Fruit fly (Drosophila melanogaster) whole organism, embryonic: ENCODE results near the gene CG13385.

Experiments used
- BEAF-32 ChIP-seq: fragments of 200-800 bp; sonication (Bioruptor generic); optimal IDR thresholded peaks from 3 replicates; lab custom pipeline; 2017; ENCODE audit warnings: missing biosample characterization, missing genetic modification characterization, mild to moderate bottlenecking, moderate library complexity, missing genetic modification reagents
- BtbVII ChIP-seq: fragments of 200-800 bp; sonication (Bioruptor generic); optimal IDR thresholded peaks from 3 replicates; lab custom pipeline; 2017; ENCODE audit warnings: missing biosample characterization, mild to moderate bottlenecking, missing genetic modification characterization
- Bteb2 ChIP-seq: fragments of 200-800 bp; sonication (Bioruptor generic); optimal IDR thresholded peaks from 2 replicates; lab custom pipeline; 2016; ENCODE audit warnings: missing biosample characterization, missing genetic modification characterization
- CG10274 ChIP-seq: fragments of 200-800 bp; sonication (Bioruptor generic); optimal IDR thresholded peaks from 3 replicates; lab custom pipeline; 2017; ENCODE audit warnings: missing biosample characterization, mild to moderate bottlenecking, missing genetic modification characterization
- CG11093 ChIP-seq: fragments of 200-800 bp; sonication (Bioruptor generic); IDR thresholded peaks from 3 replicates; pipeline ENCODE4 v1.3.6; 2022; ENCODE audit warnings: missing biosample characterization, missing genetic modification characterization
- CG12659 ChIP-seq: fragments of 200-800 bp; sonication (Bioruptor generic); optimal IDR thresholded peaks from 3 replicates; lab custom pipeline; 2017; ENCODE audit warnings: mild to moderate bottlenecking, missing biosample characterization, missing genetic modification reagents, missing genetic modification characterization
- CG14860 ChIP-seq: fragments of 200-800 bp; sonication (Bioruptor generic); IDR thresholded peaks from 3 replicates; pipeline ENCODE4 v1.3.6; 2022; ENCODE audit warnings: missing biosample characterization, missing genetic modification characterization; ENCODE audit not compliant: partially characterized antibody
- CG14965 ChIP-seq: fragments of 200-800 bp; sonication (Bioruptor generic); optimal IDR thresholded peaks from 2 replicates; lab custom pipeline; 2016; ENCODE audit warnings: missing biosample characterization, missing genetic modification characterization, borderline replicate concordance
- CG1602 ChIP-seq: fragments of 200-800 bp; sonication (Bioruptor generic); optimal IDR thresholded peaks from 3 replicates; lab custom pipeline; 2016; ENCODE audit warnings: missing biosample characterization, missing genetic modification characterization
- CG17802 ChIP-seq: fragments of 200-800 bp; sonication (Bioruptor generic); optimal IDR thresholded peaks from 2 replicates; lab custom pipeline; 2018; ENCODE audit warnings: missing biosample characterization, mild to moderate bottlenecking, missing genetic modification characterization, moderate library complexity
- CG1792 ChIP-seq: fragments of 200-800 bp; sonication (Bioruptor generic); optimal IDR thresholded peaks from 2 replicates; lab custom pipeline; 2016; ENCODE audit warnings: missing biosample characterization, missing genetic modification characterization
- CG2129 ChIP-seq: fragments of 200-800 bp; sonication (Bioruptor generic); IDR thresholded peaks from 2 replicates; pipeline ENCODE4 v1.3.6; 2022; ENCODE audit warnings: missing biosample characterization, missing genetic modification characterization; ENCODE audit not compliant: partially characterized antibody
- CG3163 ChIP-seq: fragments of 200-800 bp; sonication (Bioruptor generic); optimal IDR thresholded peaks from 3 replicates; lab custom pipeline; 2016; ENCODE audit warnings: missing biosample characterization, missing genetic modification characterization
- CG32767 ChIP-seq: fragments of 200-800 bp; sonication (Bioruptor generic); IDR thresholded peaks from 2 replicates; pipeline ENCODE4 v1.3.6; 2022; ENCODE audit warnings: missing biosample characterization, missing genetic modification characterization
- CG32772 ChIP-seq: fragments of 200-800 bp; sonication (Bioruptor generic); IDR thresholded peaks from 2 replicates; pipeline ENCODE4 v1.3.6; 2022; ENCODE audit warnings: missing biosample characterization, missing genetic modification characterization
- CG34422 ChIP-seq: fragments of 200-800 bp; sonication (Bioruptor generic); IDR thresholded peaks from 3 replicates; pipeline ENCODE4 v1.3.6; 2022; ENCODE audit warnings: missing biosample characterization, missing genetic modification characterization
- CG3838 ChIP-seq: fragments of 200-800 bp; sonication (Bioruptor generic); optimal IDR thresholded peaks from 3 replicates; lab custom pipeline; 2016; ENCODE audit warnings: missing biosample characterization, missing genetic modification characterization
- CG3995 ChIP-seq: fragments of 200-800 bp; sonication (Bioruptor generic); optimal IDR thresholded peaks from 3 replicates; lab custom pipeline; 2016; ENCODE audit warnings: missing biosample characterization, missing genetic modification characterization
- CG5953 ChIP-seq: fragments of 200-800 bp; sonication (Bioruptor generic); IDR thresholded peaks from 2 replicates; pipeline ENCODE4 v1.3.6; 2022; ENCODE audit warnings: missing biosample characterization, missing genetic modification characterization
- CG6272 ChIP-seq: fragments of 200-800 bp; sonication (Bioruptor generic); IDR thresholded peaks from 2 replicates; pipeline ENCODE4 v1.3.6; 2022; ENCODE audit warnings: missing biosample characterization, missing genetic modification characterization
- CG8478 ChIP-seq: fragments of >200 bp; optimal IDR thresholded peaks from 2 replicates; lab custom pipeline; 2018
- CG9609 ChIP-seq: fragments of 200-800 bp; sonication (Bioruptor generic); optimal IDR thresholded peaks from 3 replicates; lab custom pipeline; 2016; ENCODE audit warnings: missing biosample characterization, missing genetic modification characterization
- CrebB ChIP-seq: fragments of 200-800 bp; sonication (Bioruptor generic); optimal IDR thresholded peaks from 3 replicates; lab custom pipeline; 2018; ENCODE audit warnings: missing biosample characterization, mild to moderate bottlenecking, missing genetic modification characterization
- E2f1 ChIP-seq: fragments of 200-800 bp; sonication (Bioruptor generic); IDR thresholded peaks from 2 replicates; pipeline ENCODE4 v1.3.6; 2022; ENCODE audit warnings: missing biosample characterization, missing genetic modification characterization
- Fer3 ChIP-seq: fragments of 200-800 bp; sonication (Bioruptor generic); optimal IDR thresholded peaks from 2 replicates; lab custom pipeline; 2018; ENCODE audit warnings: missing biosample characterization, mild to moderate bottlenecking, missing genetic modification characterization, moderate library complexity
- H2.0 ChIP-seq: fragments of 200-800 bp; sonication (Bioruptor generic); IDR thresholded peaks from 2 replicates; pipeline ENCODE4 v1.3.6; 2022; ENCODE audit warnings: missing biosample characterization, missing genetic modification characterization
- HLH4C ChIP-seq: fragments of 200-800 bp; sonication (Bioruptor generic); IDR thresholded peaks from 3 replicates; pipeline ENCODE4 v1.3.6; 2022; ENCODE audit warnings: missing biosample characterization, missing genetic modification characterization; ENCODE audit not compliant: partially characterized antibody
- Hey ChIP-seq: fragments of 200-800 bp; sonication (Bioruptor generic); optimal IDR thresholded peaks from 3 replicates; lab custom pipeline; 2018; ENCODE audit warnings: missing biosample characterization, mild to moderate bottlenecking, missing genetic modification characterization
- Hsf ChIP-seq: fragments of 200-800 bp; sonication (Bioruptor generic); optimal IDR thresholded peaks from 3 replicates; lab custom pipeline; 2016; ENCODE audit warnings: missing biosample characterization, missing genetic modification characterization
- Meics ChIP-seq: fragments of 200-800 bp; sonication (Bioruptor generic); optimal IDR thresholded peaks from 2 replicates; lab custom pipeline; 2017; ENCODE audit warnings: missing biosample characterization, mild to moderate bottlenecking, missing genetic modification characterization
- NFAT ChIP-seq: fragments of 200-800 bp; sonication (Bioruptor generic); IDR thresholded peaks from 2 replicates; pipeline ENCODE4 v1.3.6; 2022; ENCODE audit warnings: missing biosample characterization, missing genetic modification characterization
- NfI ChIP-seq: fragments of 200-800 bp; sonication (Bioruptor generic); optimal IDR thresholded peaks from 3 replicates; lab custom pipeline; 2018; ENCODE audit warnings: missing biosample characterization, mild to moderate bottlenecking, missing genetic modification characterization, moderate library complexity
- ab ChIP-seq: fragments of 200-800 bp; sonication (Bioruptor generic); optimal IDR thresholded peaks from 2 replicates; lab custom pipeline; 2016; ENCODE audit warnings: missing biosample characterization, missing genetic modification characterization
- cad ChIP-seq: fragments of >200 bp; optimal IDR thresholded peaks from 2 replicates; lab custom pipeline; 2017; ENCODE audit warnings: missing biosample characterization, missing genetic modification characterization
- croc ChIP-seq: fragments of 200-800 bp; sonication (Bioruptor generic); conservative IDR thresholded peaks from 3 replicates; pipeline ENCODE4 v1.3.6; 2022; ENCODE audit warnings: missing biosample characterization, missing genetic modification characterization
- gce ChIP-seq: fragments of 200-800 bp; sonication (Bioruptor generic); IDR thresholded peaks from 3 replicates; pipeline ENCODE4 v1.3.6; 2022; ENCODE audit warnings: missing biosample characterization, missing genetic modification characterization
- gt ChIP-seq: fragments of 200-800 bp; sonication (Bioruptor generic); IDR thresholded peaks from 2 replicates; pipeline ENCODE4 v1.3.6; 2022; ENCODE audit warnings: missing biosample characterization, missing genetic modification characterization
- hbn ChIP-seq: fragments of 200-800 bp; sonication (Bioruptor generic); IDR thresholded peaks from 2 replicates; pipeline ENCODE4 v1.3.6; 2022; ENCODE audit warnings: missing biosample characterization, missing genetic modification characterization; ENCODE audit not compliant: partially characterized antibody
- hth ChIP-seq: fragments of >200 bp; optimal IDR thresholded peaks from 2 replicates; lab custom pipeline; 2017; ENCODE audit warnings: inconsistent platforms
- maf-S ChIP-seq: fragments of 200-800 bp; sonication (Bioruptor generic); optimal IDR thresholded peaks from 2 replicates; lab custom pipeline; 2016; ENCODE audit warnings: missing biosample characterization, missing genetic modification characterization
- nerfin-1 ChIP-seq: fragments of 200-800 bp; sonication (Bioruptor generic); optimal IDR thresholded peaks from 3 replicates; lab custom pipeline; 2019; ENCODE audit warnings: missing biosample characterization, mild to moderate bottlenecking, missing genetic modification characterization, moderate library complexity
- oc ChIP-seq: fragments of 200-800 bp; sonication (Bioruptor generic); optimal IDR thresholded peaks from 2 replicates; lab custom pipeline; 2018; ENCODE audit warnings: missing biosample characterization, mild to moderate bottlenecking, missing genetic modification characterization, moderate library complexity
- p53 ChIP-seq: fragments of 200-800 bp; sonication (Bioruptor generic); optimal IDR thresholded peaks from 2 replicates; lab custom pipeline; 2016; ENCODE audit warnings: missing biosample characterization, missing genetic modification characterization
- pita ChIP-seq: fragments of 200-800 bp; sonication (Bioruptor generic); optimal IDR thresholded peaks from 2 replicates; lab custom pipeline; 2017; ENCODE audit warnings: missing biosample characterization, mild to moderate bottlenecking, missing genetic modification characterization
- pzg ChIP-seq: fragments of 200-800 bp; sonication (Bioruptor generic); optimal IDR thresholded peaks from 3 replicates; lab custom pipeline; 2018; ENCODE audit warnings: missing biosample characterization, mild to moderate bottlenecking, missing genetic modification characterization, moderate library complexity
- ranshi ChIP-seq: fragments of 200-800 bp; sonication (Bioruptor generic); IDR thresholded peaks from 2 replicates; pipeline ENCODE4 v1.3.6; 2022; ENCODE audit warnings: missing biosample characterization, missing genetic modification characterization
- schlank ChIP-seq: fragments of 200-800 bp; sonication (Bioruptor generic); optimal IDR thresholded peaks from 2 replicates; lab custom pipeline; 2018; ENCODE audit warnings: missing biosample characterization, mild to moderate bottlenecking, missing genetic modification characterization
- sens ChIP-seq: fragments of 200-800 bp; sonication (Bioruptor generic); peaks from one replicate; lab custom pipeline; 2016; ENCODE audit warnings: missing biosample characterization, missing genetic modification characterization
- sisA ChIP-seq: fragments of 200-800 bp; sonication (Bioruptor generic); IDR thresholded peaks from 2 replicates; pipeline ENCODE4 v1.3.6; 2022; ENCODE audit warnings: missing biosample characterization, missing genetic modification characterization
- zen2 ChIP-seq: fragments of 200-800 bp; sonication (Bioruptor generic); IDR thresholded peaks from 3 replicates; pipeline ENCODE4 v1.3.6; 2022; ENCODE audit warnings: missing biosample characterization, missing genetic modification characterization; ENCODE audit not compliant: partially characterized antibody
- zfh1 ChIP-seq: fragments of 200-800 bp; sonication (Bioruptor generic); IDR thresholded peaks from 3 replicates; pipeline ENCODE4 v1.3.6; 2022; ENCODE audit warnings: missing biosample characterization, missing genetic modification characterization

Gene CG13385

dm6 chr2L:8384108-8384601, 12.3 kb upstream of the CG13385 start, which contains the start of the genes Dad1 and CG13384 (continued):
- TF ChIP-seq E2f1 (GFP tag; lab: Robert Waterston, UW) (peak; percentile 93), CG2129 (GFP tag; lab: Robert Waterston, UW) (peak; percentile 13; the same call in 1 of the 2 replicates), NfI (peak; percentile 91), CG34422 (GFP tag; lab: Robert Waterston, UW) (peak; percentile 88), CG9609 (GFP tag; lab: Kevin White, UChicago) (no peak), CG12659 (GFP tag; lab: Kevin White, UChicago) (peak; percentile 97), Hey (tag; lab: Kevin White, UChicago) (no peak), gce (GFP tag; lab: Robert Waterston, UW) (peak; percentile 40; the same call in 1 of the 3 replicates), sisA (GFP tag; lab: Robert Waterston, UW) (peak; percentile 88), ranshi (GFP tag; lab: Robert Waterston, UW) (peak; percentile 89), CG1602 (GFP tag; lab: Kevin White, UChicago) (peak; percentile 92), hbn (no peak; the same call in 1 of the 2 replicates), Bteb2 (GFP tag; lab: Kevin White, UChicago) (peak; percentile 83), zfh1 (GFP tag; lab: Robert Waterston, UW) (peak; percentile 85), CG3163 (no peak), hth (no peak), croc (GFP tag; lab: Robert Waterston, UW) (peak; percentile 90), cad (GFP tag; lab: Kevin White, UChicago) (no peak), CG5953 (GFP tag; lab: Robert Waterston, UW) (peak; percentile 58; the same call in 1 of the 2 replicates), Fer3 (tag; lab: Kevin White, UChicago) (peak; percentile 95), Hsf (GFP tag; lab: Kevin White, UChicago) (peak; percentile 90), CG32772 (peak; percentile 93), CG14860 (no peak), BEAF-32 (peak; percentile 68), CG17802 (tag; lab: Kevin White, UChicago) (peak; percentile 28), CG3995 (GFP tag; lab: Kevin White, UChicago) (peak; percentile 43), BtbVII (GFP tag; lab: Kevin White, UChicago) (peak; percentile 89), CG32767 (peak; percentile 86), gt (GFP tag; lab: Robert Waterston, UW) (peak; percentile 77), NFAT (peak; percentile 81), p53 (no peak), zen2 (no peak), maf-S (GFP tag; lab: Kevin White, UChicago) (peak; percentile 66), CG1792 (no peak), pzg (GFP tag; lab: Kevin White, UChicago) (peak; percentile 34), CrebB (tag; lab: Kevin White, UChicago) (peak; percentile 83), oc (tag; lab: Kevin White, UChicago) (peak; percentile 91), HLH4C (GFP tag; lab: Robert Waterston, UW) (no peak), nerfin-1 (peak; percentile 90), schlank (tag; lab: Kevin White, UChicago) (peak; percentile 72), CG10274 (peak; percentile 50), CG11093 (peak; percentile 85), Meics (GFP tag; lab: Kevin White, UChicago) (peak; percentile 95), CG3838 (GFP tag; lab: Kevin White, UChicago) (peak; percentile 60), pita (GFP tag; lab: Kevin White, UChicago) (no peak), CG6272 (GFP tag; lab: Robert Waterston, UW) (peak; percentile 90), ab (GFP tag; lab: Kevin White, UChicago) (peak; percentile 20), sens (GFP tag; lab: Kevin White, UChicago) (peak; percentile 68), CG14965 (GFP tag; lab: Kevin White, UChicago) (no peak), H2.0 (GFP tag; lab: Robert Waterston, UW) (peak; percentile 89), CG8478 (lab: Kevin White, UChicago) (no peak)
